Worm (Caenorhabditis elegans) whole organism, late embryonic: Measurements from ENCODE around the gene F09C6.14.

Experiments used
- F13H6.1 ChIP-seq: sonication (generic microtip); optimal IDR thresholded peaks from 2 replicates; lab custom pipeline; 2016; ENCODE audit warnings: missing genetic modification characterization, missing compliant biosample characterization
- ahr-1 ChIP-seq: sonication (generic microtip); optimal IDR thresholded peaks from 2 replicates; lab custom pipeline; 2016; ENCODE audit warnings: missing genetic modification characterization, missing compliant biosample characterization
- ama-1 ChIP-seq: fragments of 150-350 bp; optimal IDR thresholded peaks from 2 replicates; lab custom pipeline; 2014
- ceh-19 ChIP-seq: fragments of 200-800 bp; sonication (Bioruptor generic); optimal IDR thresholded peaks from 2 replicates; lab custom pipeline; 2018; ENCODE audit warnings: mild to moderate bottlenecking, missing genetic modification characterization, missing compliant biosample characterization
- ceh-48 ChIP-seq: sonication (generic microtip); optimal IDR thresholded peaks from 2 replicates; lab custom pipeline; 2016; ENCODE audit warnings: missing genetic modification characterization, inconsistent platforms, missing compliant biosample characterization
- ceh-6 ChIP-seq: fragments of 200-800 bp; sonication (Bioruptor generic); optimal IDR thresholded peaks from 2 replicates; lab custom pipeline; 2018; ENCODE audit warnings: mild to moderate bottlenecking, missing genetic modification characterization, missing compliant biosample characterization
- eyg-1 ChIP-seq: sonication (generic microtip); optimal IDR thresholded peaks from 2 replicates; lab custom pipeline; 2016; ENCODE audit warnings: missing genotype, missing genetic modification characterization, missing compliant biosample characterization
- fkh-10 ChIP-seq: fragments of 150-350 bp; optimal IDR thresholded peaks from 2 replicates; lab custom pipeline; 2014; ENCODE audit warnings: missing biosample characterization, missing genetic modification reagents, missing genetic modification characterization
- mec-3 ChIP-seq: sonication (generic microtip); optimal IDR thresholded peaks from 2 replicates; lab custom pipeline; 2016; ENCODE audit warnings: borderline replicate concordance, missing genetic modification characterization, missing compliant biosample characterization
- pag-3 ChIP-seq: sonication (generic microtip); optimal IDR thresholded peaks from 2 replicates; lab custom pipeline; 2016; ENCODE audit warnings: missing compliant biosample characterization, missing genetic modification characterization, borderline replicate concordance
- pat-9 ChIP-seq: fragments of 200-800 bp; sonication (Bioruptor generic); optimal IDR thresholded peaks from 2 replicates; lab custom pipeline; 2018; ENCODE audit warnings: mild to moderate bottlenecking, missing genetic modification characterization, moderate library complexity, missing compliant biosample characterization
- unc-3 ChIP-seq, 2 experiments: fragments of 200-800 bp in 1 of 2; sonication (Bioruptor generic) in 1 of 2; sonication (generic microtip) in 1 of 2; conservative IDR thresholded peaks in 1 of 2; optimal IDR thresholded peaks in 1 of 2; 2 replicates each; pipeline versions ENCODE4 v1.3.6 to Lab custom; 2016 to 2022; ENCODE audit warnings: missing compliant biosample characterization in 2 of 2, missing genetic modification characterization in 2 of 2, missing genetic modification reagents in 1 of 2
- unc-86 ChIP-seq: sonication (generic microtip); optimal IDR thresholded peaks from 2 replicates; lab custom pipeline; 2016; ENCODE audit warnings: missing genetic modification characterization, missing compliant biosample characterization

ce11 chrV:16861719-16862118 is 19.1 kb upstream of the F09C6.14 start, which contains the start of the genes clec-32 and clec-24:
- TF ChIP-seq ama-1 = no peak
- TF ChIP-seq unc-86 (tag; lab: Kevin White, UChicago) = no peak
- TF ChIP-seq fkh-10 (GFP tag; lab: Kevin White, UChicago) = no peak
- TF ChIP-seq F13H6.1 (tag; lab: Kevin White, UChicago) = no peak
- no peak for TF ChIP-seq ceh-19 (GFP tag; lab: Kevin White, UChicago)
- TF ChIP-seq ahr-1 = no peak
- TF ChIP-seq ceh-48 = no peak
- no peak for TF ChIP-seq pat-9 (tag; lab: Kevin White, UChicago)
- no peak for TF ChIP-seq mec-3 (tag; lab: Kevin White, UChicago)
- no peak for TF ChIP-seq unc-3 (GFP tag; conservative IDR thresholded peaks at IDR 0.05; lab: Robert Waterston, UW)
- no peak for TF ChIP-seq unc-3 (tag; optimal IDR thresholded peaks at IDR 0.05; lab: Kevin White, UChicago)
- no peak for TF ChIP-seq ceh-6
- TF ChIP-seq pag-3 (tag; lab: Kevin White, UChicago) = no peak
- no peak for TF ChIP-seq eyg-1 (tag; lab: Kevin White, UChicago)
